Worm (Caenorhabditis elegans): ENCODE measurements around the gene vig-1.

vig-1 gene

DNA sequence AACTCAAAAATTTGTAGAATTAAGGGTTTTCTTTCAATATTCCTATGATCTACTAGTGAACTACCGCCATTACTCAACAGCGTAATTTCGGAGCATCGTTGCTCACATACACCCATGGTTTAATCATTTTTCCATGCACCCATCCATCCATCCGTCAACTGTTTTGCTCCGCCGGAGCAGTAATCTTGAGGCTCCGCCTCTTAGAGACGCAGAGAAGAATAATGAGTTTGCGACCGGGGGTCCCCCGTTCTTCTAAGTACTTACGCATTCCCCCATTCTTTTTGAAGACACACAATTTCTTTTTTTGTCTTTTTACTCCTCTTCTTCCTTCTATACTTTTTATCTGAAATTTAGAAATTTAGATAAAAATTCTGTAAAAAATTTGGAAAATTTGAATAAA is 17.4 kb downstream of the vig-1 start:
- TF ChIP-seq F37B4.10 (GFP tag; IDR thresholded peaks at IDR 0.05): no peak
- TF ChIP-seq nfyb-1 (GFP tag; IDR thresholded peaks at IDR 0.05): 0 out of 2 replicates have a peak, but pooled peaks have one; percentile 30

ce11 chrII:1340049-1340448 is 19.2 kb downstream of the vig-1 start:
- TF ChIP-seq ceh-91 (GFP tag; IDR thresholded peaks at IDR 0.05): no peak
- TF ChIP-seq attf-5 (GFP tag; optimal IDR thresholded peaks at IDR 0.05): no peak
- TF ChIP-seq madf-8 (GFP tag; conservative IDR thresholded peaks at IDR 0.05): no peak
- no peak for TF ChIP-seq lin-26 (GFP tag; IDR thresholded peaks at IDR 0.05)
- TF ChIP-seq rpc-1 (optimal IDR thresholded peaks at IDR 0.05): no peak
- peak; percentile 7 for TF ChIP-seq rpc-1 (tag; optimal IDR thresholded peaks at IDR 0.05)
- no peak for TF ChIP-seq rcor-1 (GFP tag; IDR thresholded peaks at IDR 0.05)

- TF ChIP-seq rec-8 (tag; optimal IDR thresholded peaks at IDR 0.05): no peak
- TF ChIP-seq nfyb-1 (GFP tag; IDR thresholded peaks at IDR 0.05): no peak
- no peak for TF ChIP-seq F49E8.2 (tag; optimal IDR thresholded peaks at IDR 0.05; ENCODE audit: insufficient read depth)
- no peak for TF ChIP-seq nhr-27 (tag; optimal IDR thresholded peaks at IDR 0.05)
- TF ChIP-seq mcd-1 (GFP tag; IDR thresholded peaks at IDR 0.05): no peak
- TF ChIP-seq zfh-2 (GFP tag; conservative IDR thresholded peaks at IDR 0.05): no peak
- TF ChIP-seq hlh-12 (tag; optimal IDR thresholded peaks at IDR 0.05): no peak
- no peak for TF ChIP-seq akir-1 (GFP tag; optimal IDR thresholded peaks at IDR 0.05)
- no peak for TF ChIP-seq cebp-2 (GFP tag; IDR thresholded peaks at IDR 0.05)
- no peak for TF ChIP-seq hrde-1 (tag; optimal IDR thresholded peaks at IDR 0.05; ENCODE audit: borderline replicate concordance)
- no peak for TF ChIP-seq tbx-9 (tag; optimal IDR thresholded peaks at IDR 0.05; ENCODE audit: borderline replicate concordance)
- no peak for TF ChIP-seq sdz-38 (tag; optimal IDR thresholded peaks at IDR 0.05)
These were observed 20.6 kb downstream of the vig-1 start for ce11 chrII:1341416-1341815.

DNA sequence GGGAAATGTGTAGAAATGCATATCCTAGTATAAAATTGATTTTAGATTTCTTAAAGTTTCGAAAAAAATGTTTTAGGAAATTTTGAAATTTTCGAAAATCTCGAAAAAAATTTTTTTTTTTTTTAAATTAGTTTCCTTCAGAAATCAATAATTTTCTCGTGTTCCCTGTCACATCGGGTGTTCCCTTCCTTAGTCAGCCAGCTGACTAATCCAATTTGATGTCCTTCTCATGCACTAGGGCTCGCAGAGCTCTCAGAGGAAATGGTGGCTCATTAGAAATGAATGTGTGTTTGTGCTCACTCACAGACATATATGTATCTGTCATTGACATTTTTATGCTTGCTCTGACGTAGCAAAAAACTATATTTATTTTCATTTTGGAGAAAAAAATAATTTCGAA is 22.9 kb downstream of the vig-1 start:
- TF ChIP-seq ceh-91 (GFP tag; IDR thresholded peaks at IDR 0.05) (no peak), snpc-1.3 (tag; optimal IDR thresholded peaks at IDR 0.05; ENCODE audit: insufficient read depth) (no peak), ceh-100 (GFP tag; IDR thresholded peaks at IDR 0.05) (no peak), cebp-1 (GFP tag; IDR thresholded peaks at IDR 0.05) (no peak), cebp-1 (tag; optimal IDR thresholded peaks at IDR 0.05) (no peak), let-607 (tag; optimal IDR thresholded peaks at IDR 0.05) (no peak), lin-40 (tag; optimal IDR thresholded peaks at IDR 0.05) (no peak), ZK185.1 (tag; optimal IDR thresholded peaks at IDR 0.05; ENCODE audit: poor library complexity, severe bottlenecking) (no peak), hlh-12 (tag; optimal IDR thresholded peaks at IDR 0.05) (no peak), pha-4 (tag; optimal IDR thresholded peaks at IDR 0.05) (no peak), egl-44 (GFP tag; IDR thresholded peaks at IDR 0.05) (no peak), nfyb-1 (GFP tag; IDR thresholded peaks at IDR 0.05) (no peak), athp-1 (tag; optimal IDR thresholded peaks at IDR 0.05) (no peak), snpc-3.4 (tag; optimal IDR thresholded peaks at IDR 0.05) (no peak), mel-28 (tag; optimal IDR thresholded peaks at IDR 0.05; ENCODE audit: borderline replicate concordance) (no peak), F10E7.11 (tag; optimal IDR thresholded peaks at IDR 0.05) (no peak), dpl-1 (GFP tag; optimal IDR thresholded peaks at IDR 0.05) (no peak), dpff-1 (tag; optimal IDR thresholded peaks at IDR 0.05) (no peak), sea-2 (GFP tag; IDR thresholded peaks at IDR 0.05) (no peak), lin-54 (GFP tag; optimal IDR thresholded peaks at IDR 0.05) (no peak), mxl-1 (tag; optimal IDR thresholded peaks at IDR 0.05) (no peak)

Data from whole organism, young adult.